Worm (Caenorhabditis elegans) whole organism, L4 larva: Measurements from ENCODE around the gene cal-7.

Experiments
- F10B5.3 ChIP-seq: sonication (generic microtip); optimal IDR thresholded peaks from 2 replicates; lab custom pipeline; 2016; ENCODE audit warnings: mild to moderate bottlenecking, missing genetic modification characterization, missing compliant biosample characterization
- F37D6.2 ChIP-seq: sonication (generic microtip); optimal IDR thresholded peaks from 2 replicates; lab custom pipeline; 2016; ENCODE audit warnings: mild to moderate bottlenecking, missing genetic modification characterization, missing compliant biosample characterization
- Y5F2A.4 ChIP-seq: fragments of 200-800 bp; sonication (Bioruptor generic); optimal IDR thresholded peaks from 2 replicates; lab custom pipeline; 2018; ENCODE audit warnings: mild to moderate bottlenecking, missing genetic modification characterization, missing compliant biosample characterization
- Y75B8A.6 ChIP-seq: fragments of 200-800 bp; sonication (Bioruptor generic); IDR thresholded peaks from 2 replicates; pipeline ENCODE4 v1.3.6; 2022; ENCODE audit warnings: missing genetic modification reagents, missing genetic modification characterization, missing compliant biosample characterization
- ama-1 ChIP-seq: fragments of 150-350 bp; optimal IDR thresholded peaks from 2 replicates; lab custom pipeline; 2014; ENCODE audit warnings: inconsistent platforms, mixed read lengths
- ceh-20 ChIP-seq: fragments of 200-800 bp; sonication (Bioruptor generic); IDR thresholded peaks from 2 replicates; pipeline ENCODE4 v1.3.6; 2022; ENCODE audit warnings: missing genetic modification reagents, missing genetic modification characterization, missing compliant biosample characterization
- ceh-32 ChIP-seq: sonication (generic microtip); optimal IDR thresholded peaks from 2 replicates; lab custom pipeline; 2016; ENCODE audit warnings: mild to moderate bottlenecking, missing genetic modification characterization, missing compliant biosample characterization; ENCODE audit not compliant: poor library complexity
- ceh-82 ChIP-seq: sonication (generic microtip); optimal IDR thresholded peaks from 2 replicates; lab custom pipeline; 2017; ENCODE audit warnings: missing biosample characterization, missing genetic modification characterization
- ctbp-1 ChIP-seq: fragments of 200-800 bp; sonication (Bioruptor generic); IDR thresholded peaks from 2 replicates; pipeline ENCODE4 v1.3.6; 2022; ENCODE audit warnings: missing genetic modification reagents, missing genetic modification characterization, missing compliant biosample characterization
- daf-16 ChIP-seq, 3 experiments: sonication (generic microtip); optimal IDR thresholded peaks; 2 replicates each; lab custom pipeline; 2016 to 2017; ENCODE audit warnings: missing genetic modification characterization in 3 of 3, missing genetic modification reagents in 3 of 3, mild to moderate bottlenecking in 2 of 3, missing compliant biosample characterization in 2 of 3, missing biosample characterization in 1 of 3, moderate library complexity in 1 of 3
- dmd-6 ChIP-seq: fragments of 200-800 bp; sonication (Bioruptor generic); IDR thresholded peaks from 2 replicates; pipeline ENCODE4 v1.3.6; 2022; ENCODE audit warnings: missing genetic modification reagents, missing genetic modification characterization, missing compliant biosample characterization
- dmd-9 ChIP-seq: fragments of 200-800 bp; sonication (Bioruptor generic); IDR thresholded peaks from 2 replicates; pipeline ENCODE4 v1.3.6; 2022; ENCODE audit warnings: missing genetic modification reagents, missing genetic modification characterization, missing compliant biosample characterization
- duxl-1 ChIP-seq: sonication (generic microtip); optimal IDR thresholded peaks from 2 replicates; lab custom pipeline; 2016; ENCODE audit warnings: mild to moderate bottlenecking, missing genetic modification characterization, moderate library complexity, missing compliant biosample characterization; ENCODE audit not compliant: poor library complexity
- dve-1 ChIP-seq: sonication (generic microtip); optimal IDR thresholded peaks from 2 replicates; lab custom pipeline; 2017; ENCODE audit warnings: antibody characterized with exemption, mild to moderate bottlenecking, missing genetic modification characterization, missing compliant biosample characterization; ENCODE audit not compliant: insufficient read depth
- fkh-10 ChIP-seq: fragments of 150-350 bp; optimal IDR thresholded peaks from 2 replicates; lab custom pipeline; 2014; ENCODE audit warnings: missing biosample characterization, missing genetic modification reagents, missing genetic modification characterization
- hlh-11 ChIP-seq: fragments of 200-800 bp; sonication (Bioruptor generic); optimal IDR thresholded peaks from 2 replicates; lab custom pipeline; 2018; ENCODE audit warnings: mild to moderate bottlenecking, missing genetic modification characterization, missing compliant biosample characterization
- hmg-1.1 ChIP-seq: fragments of 200-800 bp; sonication (Bioruptor generic); IDR thresholded peaks from 2 replicates; pipeline ENCODE4 v1.3.6; 2022; ENCODE audit warnings: missing genetic modification reagents, missing genetic modification characterization, missing compliant biosample characterization
- jun-1 ChIP-seq: fragments of 150-350 bp; optimal IDR thresholded peaks from 2 replicates; lab custom pipeline; 2014; ENCODE audit warnings: missing biosample characterization, missing genetic modification reagents, missing genetic modification characterization
- lin-13 ChIP-seq: fragments of 150-350 bp; optimal IDR thresholded peaks from 2 replicates; lab custom pipeline; 2014; ENCODE audit warnings: missing biosample characterization, missing genetic modification reagents, missing genetic modification characterization
- lsy-2 ChIP-seq, 2 experiments: fragments of 150-350 bp in 1 of 2; sonication (generic microtip) in 1 of 2; optimal IDR thresholded peaks; 2 replicates each; lab custom pipeline; 2014 to 2017; ENCODE audit warnings: missing biosample characterization in 2 of 2, missing genetic modification characterization in 2 of 2
- madf-9 ChIP-seq: fragments of 200-800 bp; sonication (Bioruptor generic); conservative IDR thresholded peaks from 2 replicates; pipeline ENCODE4 v1.3.6; 2022; ENCODE audit warnings: missing genetic modification reagents, missing genetic modification characterization, missing compliant biosample characterization
- mdl-1 ChIP-seq, 2 experiments: fragments of 150-350 bp in 1 of 2; sonication (generic microtip) in 1 of 2; optimal IDR thresholded peaks; 2 replicates each; lab custom pipeline; 2014 to 2017; ENCODE audit warnings: missing biosample characterization in 2 of 2, missing genetic modification characterization in 2 of 2
- mep-1 ChIP-seq: fragments of 150-350 bp; sonication (generic microtip); optimal IDR thresholded peaks from 3 replicates; lab custom pipeline; 2014; ENCODE audit warnings: missing biosample characterization, missing genetic modification characterization
- mes-2 ChIP-seq: sonication (generic microtip); optimal IDR thresholded peaks from 2 replicates; lab custom pipeline; 2016; ENCODE audit warnings: missing genotype, mild to moderate bottlenecking, missing genetic modification characterization, missing compliant biosample characterization; ENCODE audit not compliant: poor library complexity, severe bottlenecking
- nhr-11 ChIP-seq: fragments of 150-350 bp; optimal IDR thresholded peaks from 2 replicates; lab custom pipeline; 2014; ENCODE audit warnings: missing biosample characterization, missing genetic modification characterization
- nhr-237 ChIP-seq: sonication (generic microtip); optimal IDR thresholded peaks from 2 replicates; lab custom pipeline; 2017; ENCODE audit warnings: missing biosample characterization, missing genetic modification characterization
- nhr-25 ChIP-seq: sonication (generic microtip); optimal IDR thresholded peaks from 2 replicates; lab custom pipeline; 2017; ENCODE audit warnings: missing genetic modification characterization, mild to moderate bottlenecking, missing compliant biosample characterization, antibody characterized with exemption, moderate library complexity, borderline replicate concordance; ENCODE audit not compliant: insufficient read depth
- nhr-28 ChIP-seq: fragments of 150-350 bp; optimal IDR thresholded peaks from 2 replicates; lab custom pipeline; 2014; ENCODE audit warnings: missing biosample characterization, missing genetic modification characterization
- nhr-77 ChIP-seq: fragments of 150-350 bp; optimal IDR thresholded peaks from 2 replicates; lab custom pipeline; 2014; ENCODE audit warnings: missing biosample characterization, missing genetic modification characterization
- pha-4 ChIP-seq, 2 experiments: fragments of 150-350 bp in 1 of 2; fragments of 200-800 bp in 1 of 2; sonication (Bioruptor generic) in 1 of 2; IDR thresholded peaks in 1 of 2; optimal IDR thresholded peaks in 1 of 2; 2 replicates each; pipeline versions ENCODE4 v1.3.6 to Lab custom; 2014 to 2022; ENCODE audit warnings: missing genetic modification characterization in 2 of 2, missing genetic modification reagents in 2 of 2, missing biosample characterization in 1 of 2, missing compliant biosample characterization in 1 of 2
- pqm-1 ChIP-seq: sonication (generic microtip); optimal IDR thresholded peaks from 2 replicates; lab custom pipeline; 2017; ENCODE audit warnings: missing biosample characterization, missing genetic modification characterization
- rbr-2 ChIP-seq: sonication (generic microtip); optimal IDR thresholded peaks from 2 replicates; lab custom pipeline; 2016; ENCODE audit warnings: missing genotype, missing genetic modification characterization, missing compliant biosample characterization
- set-16 ChIP-seq: fragments of 200-800 bp; sonication (Bioruptor generic); IDR thresholded peaks from 2 replicates; pipeline ENCODE4 v1.3.6; 2022; ENCODE audit warnings: missing genetic modification reagents, missing genetic modification characterization, missing compliant biosample characterization
- tag-97 ChIP-seq: fragments of 200-800 bp; sonication (Bioruptor generic); IDR thresholded peaks from 2 replicates; pipeline ENCODE4 v1.3.6; 2022; ENCODE audit warnings: missing genetic modification characterization, missing compliant biosample characterization
- unc-39 ChIP-seq: sonication (generic microtip); optimal IDR thresholded peaks from 2 replicates; lab custom pipeline; 2017; ENCODE audit warnings: missing biosample characterization, missing genetic modification characterization
- unc-62 ChIP-seq, 3 experiments: fragments of 150-350 bp in 1 of 3; sonication (generic microtip); optimal IDR thresholded peaks in 2 of 3; peaks in 1 of 3; 1 replicate in 1 of 3; 2 replicates in 2 of 3; lab custom pipeline; 2014 to 2017; ENCODE audit warnings: missing biosample characterization in 3 of 3, missing genetic modification characterization in 3 of 3, missing genetic modification reagents in 3 of 3, missing genotype in 1 of 3
- zip-2 ChIP-seq: fragments of 150-350 bp; optimal IDR thresholded peaks from 2 replicates; lab custom pipeline; 2014; ENCODE audit warnings: missing biosample characterization, missing genetic modification characterization

The cal-7 gene

ce11 chrV:9690728-9691127 lies 43.2 kb upstream of the cal-7 start (continued):
- TF ChIP-seq ama-1 (lab: Kevin White, UChicago): peak; percentile 39
- peak in 1 of 2 experiments; percentile 93 for TF ChIP-seq lsy-2 (tag; optimal IDR thresholded peaks at IDR 0.05; lab: Kevin White, UChicago)
- no peak for TF ChIP-seq Y75B8A.6

ce11 chrV:9692109-9692581 lies 41.8 kb upstream of the cal-7 start, which contains the start of gene ztf-9:
TSS of gene ztf-9 (minus strand) at chrV:9692159.
- TF ChIP-seq fkh-10 (GFP tag; lab: Kevin White, UChicago): peak; percentile 13
- peak; percentile 48 for TF ChIP-seq rbr-2 (tag; lab: Kevin White, UChicago)
- no peak for TF ChIP-seq dmd-9 (GFP tag; lab: Robert Waterston, UW)
- TF ChIP-seq F37D6.2: no peak
- peak in 1 of 2 experiments; percentile 92 for TF ChIP-seq unc-62 (GFP tag; optimal IDR thresholded peaks at IDR 0.05 in 1 of 2; lab: Kevin White, UChicago)
- TF ChIP-seq unc-62 (tag; optimal IDR thresholded peaks at IDR 0.05; lab: Kevin White, UChicago): no peak
- peak; percentile 71 for TF ChIP-seq mep-1 (tag; lab: Kevin White, UChicago)
- TF ChIP-seq mdl-1 (tag; optimal IDR thresholded peaks at IDR 0.05; lab: Kevin White, UChicago): peak in 1 of 2 experiments; percentile 34
- TF ChIP-seq lin-13 (GFP tag; lab: Kevin White, UChicago): peak; percentile 44
- TF ChIP-seq pqm-1 (tag; lab: Kevin White, UChicago): peak; percentile 11
- TF ChIP-seq set-16 (GFP tag; lab: Robert Waterston, UW): peak; percentile 81; the same call in 1 of the 2 replicates
- TF ChIP-seq dmd-6 (GFP tag; lab: Robert Waterston, UW): peak; percentile 46; the same call in 1 of the 2 replicates
- TF ChIP-seq ctbp-1 (GFP tag; lab: Robert Waterston, UW): peak; percentile 58; the same call in 1 of the 2 replicates
- peak; percentile 77 for TF ChIP-seq hlh-11 (tag; lab: Kevin White, UChicago)
- TF ChIP-seq nhr-237 (tag; lab: Kevin White, UChicago): no peak
- TF ChIP-seq nhr-25 (tag; lab: Kevin White, UChicago): peak; percentile 8
- TF ChIP-seq unc-39 (tag; lab: Kevin White, UChicago): no peak
- TF ChIP-seq ceh-82 (tag; lab: Kevin White, UChicago): no peak
- TF ChIP-seq nhr-11: no peak
- peak; percentile 64 for TF ChIP-seq nhr-77
- no peak for TF ChIP-seq duxl-1 (tag; lab: Kevin White, UChicago)
- TF ChIP-seq hmg-1.1 (GFP tag; lab: Robert Waterston, UW): peak; percentile 83
- TF ChIP-seq dve-1 (tag; lab: Kevin White, UChicago): peak; percentile 50
- TF ChIP-seq pha-4 (GFP tag; IDR thresholded peaks at IDR 0.05; lab: Robert Waterston, UW): peak; percentile 66; the same call in 1 of the 2 replicates
- no peak for TF ChIP-seq pha-4 (tag; optimal IDR thresholded peaks at IDR 0.05; lab: Kevin White, UChicago)
- no peak for TF ChIP-seq madf-9 (GFP tag; lab: Robert Waterston, UW)
- TF ChIP-seq daf-16 (GFP tag; optimal IDR thresholded peaks at IDR 0.05; lab: Kevin White, UChicago): peak in 1 of 2 experiments; percentile 8
- TF ChIP-seq daf-16 (tag; optimal IDR thresholded peaks at IDR 0.05; lab: Kevin White, UChicago): peak; percentile 10
- peak; percentile 79 for TF ChIP-seq nhr-28 (tag; lab: Kevin White, UChicago)
- TF ChIP-seq, all 104 proteins: peak for 18

DNA sequence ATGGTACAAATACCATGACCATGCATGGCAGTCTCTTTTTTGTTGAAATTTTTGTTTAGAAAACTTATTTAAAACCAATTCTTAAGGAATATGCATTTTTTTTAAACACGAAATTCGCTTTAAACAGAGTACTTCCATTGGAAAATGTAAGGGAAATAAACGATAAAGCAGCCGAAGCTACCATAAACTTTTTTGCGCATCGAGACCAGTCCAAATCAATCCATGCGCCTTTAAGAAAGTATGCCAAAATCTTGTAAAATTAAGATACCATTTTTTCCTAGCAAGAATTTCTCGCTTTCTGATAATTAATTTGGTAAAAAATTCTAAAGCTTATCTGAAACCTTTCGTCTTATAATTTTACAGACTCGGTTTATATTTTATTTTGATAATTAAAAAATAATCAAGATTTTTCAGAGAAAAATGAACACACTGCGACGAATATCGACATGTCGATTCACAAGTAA lies 41.2 kb upstream of the cal-7 start, which contains the start of gene ZK287.7:
TSS of gene ZK287.7 (plus strand) at position 414 of the 464 bp plus-strand sequence.
- TF ChIP-seq ceh-20 (no peak), unc-39 (tag; lab: Kevin White, UChicago) (no peak), F10B5.3 (tag; lab: Kevin White, UChicago) (no peak), Y75B8A.6 (no peak), tag-97 (GFP tag; lab: Robert Waterston, UW) (no peak), ceh-32 (tag; lab: Kevin White, UChicago) (no peak), Y5F2A.4 (no peak), jun-1 (tag; lab: Kevin White, UChicago) (no peak), lin-13 (GFP tag; lab: Kevin White, UChicago) (no peak), zip-2 (tag; lab: Kevin White, UChicago) (no peak), mes-2 (tag; lab: Kevin White, UChicago) (no peak)
